Fruit fly (Drosophila melanogaster): Measurements from ENCODE around the gene CG2604.

DNA sequence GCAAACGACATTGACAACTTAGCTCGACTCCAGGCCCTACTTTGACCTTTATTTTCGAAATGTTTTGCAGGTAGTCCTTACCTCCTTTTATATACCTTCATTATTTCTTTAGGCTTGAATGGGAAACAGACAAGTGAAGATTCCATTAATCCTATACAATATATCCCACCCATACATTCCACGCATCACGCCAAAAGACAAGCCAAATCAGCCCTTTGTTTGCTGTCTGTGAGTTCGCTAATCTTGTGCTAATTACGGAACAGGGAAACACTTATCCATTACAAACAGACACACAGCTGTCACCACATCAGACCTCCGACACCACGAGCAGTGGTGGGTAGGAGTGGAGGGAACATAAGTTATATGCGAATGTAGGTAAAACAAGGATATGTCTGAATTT, 17.6 kb upstream of the CG2604 start, which contains the start of gene CG33293:
- no peak for TF ChIP-seq Six4 (GFP tag; optimal IDR thresholded peaks at IDR 0.05)
- TF ChIP-seq CG17359 (tag; optimal IDR thresholded peaks at IDR 0.05), result no peak
- no peak for TF ChIP-seq MTF-1 (GFP tag; optimal IDR thresholded peaks at IDR 0.05; ENCODE audit: borderline replicate concordance)
- no peak for TF ChIP-seq CG16779 (GFP tag; IDR thresholded peaks at IDR 0.05)
- no peak for TF ChIP-seq jing (GFP tag; optimal IDR thresholded peaks at IDR 0.05)
- no peak for TF ChIP-seq Camta (GFP tag; optimal IDR thresholded peaks at IDR 0.05)
- no peak for TF ChIP-seq CG4360 (GFP tag; IDR thresholded peaks at IDR 0.05)
- no peak for TF ChIP-seq CG17186 (GFP tag; optimal IDR thresholded peaks at IDR 0.05)
- no peak for TF ChIP-seq Bgb (GFP tag; IDR thresholded peaks at IDR 0.05; ENCODE audit: partially characterized antibody)
- TF ChIP-seq CG9609 (GFP tag; optimal IDR thresholded peaks at IDR 0.05), result no peak
